Worm (Caenorhabditis elegans) whole organism, L3 larva: Measurements from ENCODE around the gene T06E6.1.

ENCODE experiments used
- R02D3.7 ChIP-seq: fragments of 150-350 bp; optimal IDR thresholded peaks from 2 replicates; lab custom pipeline; 2014; ENCODE audit warnings: missing biosample characterization, missing genetic modification characterization
- ZK546.5 ChIP-seq: sonication (generic microtip); optimal IDR thresholded peaks from 2 replicates; lab custom pipeline; 2017; ENCODE audit warnings: missing biosample characterization, missing genetic modification characterization
- aly-2 ChIP-seq: fragments of 150-350 bp; optimal IDR thresholded peaks from 2 replicates; lab custom pipeline; 2014; ENCODE audit warnings: missing biosample characterization, missing genetic modification characterization
- ama-1 ChIP-seq: fragments of 150-350 bp; optimal IDR thresholded peaks from 2 replicates; lab custom pipeline; 2018
- ceh-16 ChIP-seq: sonication (generic microtip); optimal IDR thresholded peaks from 2 replicates; lab custom pipeline; 2017; ENCODE audit warnings: missing biosample characterization, missing genetic modification characterization
- ceh-28 ChIP-seq: fragments of 150-350 bp; optimal IDR thresholded peaks from 2 replicates; lab custom pipeline; 2014; ENCODE audit warnings: missing biosample characterization, missing genetic modification reagents, missing genetic modification characterization
- ceh-82 ChIP-seq: fragments of 150-350 bp; optimal IDR thresholded peaks from 2 replicates; lab custom pipeline; 2014; ENCODE audit warnings: missing biosample characterization, missing genetic modification characterization
- ceh-9 ChIP-seq: sonication (generic microtip); optimal IDR thresholded peaks from 2 replicates; lab custom pipeline; 2018; ENCODE audit warnings: missing biosample characterization, missing genetic modification characterization
- daf-12 ChIP-seq: fragments of 150-350 bp; optimal IDR thresholded peaks from 2 replicates; lab custom pipeline; 2014; ENCODE audit warnings: missing biosample characterization, missing genetic modification reagents, missing genetic modification characterization
- elt-1 ChIP-seq: fragments of 150-350 bp; optimal IDR thresholded peaks from 2 replicates; lab custom pipeline; 2014; ENCODE audit warnings: missing biosample characterization, missing genetic modification characterization
- elt-2 ChIP-seq: sonication (generic microtip); optimal IDR thresholded peaks from 2 replicates; lab custom pipeline; 2016; ENCODE audit warnings: missing genetic modification reagents, mild to moderate bottlenecking, missing genetic modification characterization, missing compliant biosample characterization
- eor-1 ChIP-seq, 2 experiments: fragments of 150-350 bp; optimal IDR thresholded peaks; 2 replicates each; lab custom pipeline; 2014 to 2018; ENCODE audit warnings: missing biosample characterization in 2 of 2, missing genetic modification characterization in 2 of 2
- fkh-10 ChIP-seq: sonication (generic microtip); optimal IDR thresholded peaks from 2 replicates; lab custom pipeline; 2017; ENCODE audit warnings: missing biosample characterization, missing genetic modification reagents, missing genetic modification characterization
- hmg-11 ChIP-seq: sonication (generic microtip); optimal IDR thresholded peaks from 2 replicates; lab custom pipeline; 2016; ENCODE audit warnings: missing genetic modification characterization, missing compliant biosample characterization
- jun-1 ChIP-seq: fragments of 150-350 bp; optimal IDR thresholded peaks from 2 replicates; lab custom pipeline; 2014; ENCODE audit warnings: missing biosample characterization, missing genetic modification reagents, missing genetic modification characterization
- mdl-1 ChIP-seq: fragments of 150-350 bp; optimal IDR thresholded peaks from 2 replicates; lab custom pipeline; 2014; ENCODE audit warnings: missing biosample characterization, missing genetic modification characterization
- mml-1 ChIP-seq: fragments of 150-350 bp; sonication (generic microtip); optimal IDR thresholded peaks from 3 replicates; lab custom pipeline; 2014; ENCODE audit warnings: missing biosample characterization, missing genetic modification characterization
- nhr-12 ChIP-seq: fragments of 150-350 bp; optimal IDR thresholded peaks from 2 replicates; lab custom pipeline; 2014; ENCODE audit warnings: missing biosample characterization, missing genetic modification characterization
- nhr-23 ChIP-seq: fragments of 150-350 bp; optimal IDR thresholded peaks from 2 replicates; lab custom pipeline; 2014; ENCODE audit warnings: missing biosample characterization, missing genetic modification reagents, missing genetic modification characterization
- nhr-28 ChIP-seq: fragments of 150-350 bp; optimal IDR thresholded peaks from 2 replicates; lab custom pipeline; 2014; ENCODE audit warnings: missing biosample characterization, missing genetic modification characterization
- nhr-43 ChIP-seq: sonication (generic microtip); optimal IDR thresholded peaks from 2 replicates; lab custom pipeline; 2016; ENCODE audit warnings: mild to moderate bottlenecking, missing genetic modification characterization, missing compliant biosample characterization; ENCODE audit not compliant: poor library complexity, severe bottlenecking
- nhr-67 ChIP-seq: fragments of 150-350 bp; optimal IDR thresholded peaks from 2 replicates; lab custom pipeline; 2014; ENCODE audit warnings: missing biosample characterization, missing genetic modification characterization
- nhr-76 ChIP-seq: fragments of 150-350 bp; sonication (generic microtip); optimal IDR thresholded peaks from 5 replicates; lab custom pipeline; 2014; ENCODE audit warnings: missing biosample characterization, missing genetic modification characterization
- nhr-77 ChIP-seq: fragments of 150-350 bp; optimal IDR thresholded peaks from 2 replicates; lab custom pipeline; 2014; ENCODE audit warnings: missing biosample characterization, missing genetic modification characterization
- pha-4 ChIP-seq: fragments of 150-350 bp; optimal IDR thresholded peaks from 2 replicates; lab custom pipeline; 2014; ENCODE audit warnings: missing biosample characterization, missing genetic modification reagents, missing genetic modification characterization
- pqm-1 ChIP-seq: fragments of 150-350 bp; optimal IDR thresholded peaks from 2 replicates; lab custom pipeline; 2017; ENCODE audit warnings: missing biosample characterization, missing genetic modification characterization, inconsistent platforms
- sea-2 ChIP-seq: fragments of 150-350 bp; sonication (generic microtip); optimal IDR thresholded peaks from 4 replicates; lab custom pipeline; 2014; ENCODE audit warnings: missing biosample characterization, missing genetic modification reagents, missing genetic modification characterization
- skn-1 ChIP-seq: fragments of 150-350 bp; optimal IDR thresholded peaks from 2 replicates; lab custom pipeline; 2014; ENCODE audit warnings: missing biosample characterization, missing genetic modification characterization
- tbx-2 ChIP-seq: sonication (generic microtip); optimal IDR thresholded peaks from 2 replicates; lab custom pipeline; 2016; ENCODE audit warnings: mild to moderate bottlenecking, missing genetic modification characterization, missing compliant biosample characterization
- unc-62 ChIP-seq: fragments of 150-350 bp; sonication (generic microtip); optimal IDR thresholded peaks from 4 replicates; lab custom pipeline; 2014; ENCODE audit warnings: missing biosample characterization, missing genetic modification reagents, missing genetic modification characterization
- zag-1 ChIP-seq: fragments of 150-350 bp; optimal IDR thresholded peaks from 2 replicates; lab custom pipeline; 2014; ENCODE audit warnings: missing biosample characterization, missing genetic modification characterization
- ztf-4 ChIP-seq: fragments of 150-350 bp; optimal IDR thresholded peaks from 2 replicates; lab custom pipeline; 2014; ENCODE audit warnings: missing biosample characterization, missing genetic modification characterization

T06E6.1 gene

DNA sequence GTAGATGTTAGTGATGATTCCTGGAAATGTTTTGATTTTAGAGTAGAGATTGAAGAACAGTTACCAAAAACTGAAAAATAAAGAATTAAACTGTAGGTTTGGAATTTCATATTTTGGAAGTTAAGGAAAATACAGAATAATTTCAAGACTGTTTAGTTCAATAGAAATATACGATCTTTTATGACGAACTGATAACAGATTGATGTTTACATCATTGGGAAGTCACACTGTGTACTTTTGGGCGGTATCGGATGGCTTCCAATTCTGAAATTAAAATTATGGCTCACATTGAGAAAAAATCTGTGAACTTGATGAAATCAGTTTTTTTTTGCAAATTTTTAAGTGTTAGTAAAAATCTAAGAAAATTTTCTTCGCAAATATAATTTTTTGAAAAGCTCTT is 37.7 kb upstream of the T06E6.1 start, which contains the start of gene T26H5.8:
TSS of gene T26H5.8 (minus strand) at position 270 of the 400 bp plus-strand sequence.
- TF ChIP-seq elt-2 (tag; lab: Kevin White, UChicago) (peak; percentile 56), ztf-4 (tag; lab: Kevin White, UChicago) (no peak), ceh-16 (tag; lab: Kevin White, UChicago) (no peak), R02D3.7 (no peak), nhr-43 (tag; lab: Kevin White, UChicago) (no peak), pha-4 (tag; lab: Kevin White, UChicago) (peak; percentile 90), pqm-1 (tag; lab: Kevin White, UChicago) (peak; percentile 86), nhr-28 (tag; lab: Kevin White, UChicago) (no peak), nhr-67 (no peak), sea-2 (GFP tag; lab: Kevin White, UChicago) (no peak), tbx-2 (tag; lab: Kevin White, UChicago) (no peak), mml-1 (tag; lab: Kevin White, UChicago) (no peak), daf-12 (no peak), ceh-82 (no peak), jun-1 (tag; lab: Kevin White, UChicago) (no peak), nhr-77 (no peak), unc-62 (GFP tag; lab: Kevin White, UChicago) (no peak), skn-1 (tag; lab: Kevin White, UChicago) (no peak), mdl-1 (tag; lab: Kevin White, UChicago) (no peak), ceh-28 (tag; lab: Kevin White, UChicago) (no peak)
- TF ChIP-seq, all 47 proteins: peak for 3

DNA sequence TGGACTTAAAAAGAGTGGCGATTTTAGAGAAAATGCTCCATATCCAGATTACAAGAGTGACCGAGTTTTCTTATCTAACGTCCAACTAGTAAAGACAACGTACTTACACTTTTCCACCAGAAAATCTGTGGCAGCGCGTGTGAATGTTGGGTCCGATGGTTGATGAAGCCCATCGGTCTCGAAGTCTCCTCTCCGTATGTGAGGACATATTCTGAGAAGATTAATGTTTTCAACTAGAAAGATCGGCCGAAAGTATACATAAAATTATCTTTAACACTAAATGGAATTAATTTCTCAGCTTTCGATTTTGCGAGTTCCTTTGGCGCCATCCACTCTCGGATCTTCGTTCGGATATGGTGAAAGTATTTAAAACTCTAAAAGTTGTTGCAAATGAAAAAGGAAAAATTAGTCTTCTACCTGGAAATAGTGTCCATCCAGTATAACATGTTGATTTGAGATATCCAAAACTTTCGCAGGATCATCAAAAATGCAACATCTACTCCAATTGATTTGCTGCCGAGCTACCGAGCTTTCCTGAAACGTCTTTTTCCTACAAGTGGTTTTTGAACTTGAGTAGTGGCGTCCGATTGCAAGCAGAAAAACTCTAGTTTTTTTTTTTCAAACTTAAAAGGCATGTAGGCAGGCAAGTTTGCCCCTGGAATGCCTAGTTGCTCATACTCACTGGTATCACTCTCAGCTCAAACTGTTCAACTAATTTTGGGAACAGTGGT is 36.7 kb upstream of the T06E6.1 start:
- no peak for TF ChIP-seq eor-1 (tag; optimal IDR thresholded peaks at IDR 0.05; lab: Kevin White, UChicago)
- no peak for TF ChIP-seq zag-1 (tag; lab: Kevin White, UChicago)
- TF ChIP-seq elt-1 = no peak
- TF ChIP-seq elt-2 (tag; lab: Kevin White, UChicago) = no peak
- TF ChIP-seq ceh-9 (tag; lab: Kevin White, UChicago) = no peak

DNA sequence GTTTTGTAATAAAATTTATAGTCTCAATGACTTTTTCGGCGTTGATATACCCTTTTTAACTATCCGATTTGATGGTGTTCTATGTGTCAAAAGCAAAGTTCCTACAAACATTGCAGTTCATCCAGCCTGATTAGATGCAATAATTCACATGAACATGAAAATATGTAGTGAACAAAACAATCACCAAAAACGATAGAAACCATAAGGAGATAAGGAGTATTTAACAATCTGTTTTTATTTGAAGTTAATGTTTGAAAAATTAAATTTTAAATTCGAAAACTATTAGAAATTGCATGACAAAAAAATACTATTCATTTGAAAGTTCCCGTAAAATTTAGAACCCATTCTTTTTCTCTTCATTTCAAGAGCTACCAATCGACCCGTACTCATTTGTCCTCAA is 32.2 kb upstream of the T06E6.1 start, which contains the start of gene fbxa-209:
TSS of gene fbxa-209 (minus strand) at position 101 of the 400 bp plus-strand sequence.
- TF ChIP-seq mml-1 (tag; lab: Kevin White, UChicago) = no peak
- no peak for TF ChIP-seq sea-2 (GFP tag; lab: Kevin White, UChicago)
- no peak for TF ChIP-seq elt-2 (tag; lab: Kevin White, UChicago)
- TF ChIP-seq ama-1 (lab: Kevin White, UChicago) = no peak
- TF ChIP-seq eor-1 (tag; optimal IDR thresholded peaks at IDR 0.05; lab: Kevin White, UChicago) = no peak
- no peak for TF ChIP-seq nhr-67
- TF ChIP-seq ceh-16 (tag; lab: Kevin White, UChicago) = no peak
- TF ChIP-seq nhr-12 (tag; lab: Kevin White, UChicago) = no peak
- TF ChIP-seq nhr-76 (tag; lab: Kevin White, UChicago) = no peak
- no peak for TF ChIP-seq nhr-43 (tag; lab: Kevin White, UChicago)
- TF ChIP-seq ceh-28 (tag; lab: Kevin White, UChicago) = no peak
- TF ChIP-seq aly-2 (tag; lab: Kevin White, UChicago) = no peak
- no peak for TF ChIP-seq tbx-2 (tag; lab: Kevin White, UChicago)
- TF ChIP-seq nhr-23 (tag; lab: Kevin White, UChicago) = no peak
- TF ChIP-seq ZK546.5 (tag; lab: Kevin White, UChicago) = no peak
- TF ChIP-seq fkh-10 (GFP tag; lab: Kevin White, UChicago) = no peak
- no peak for TF ChIP-seq nhr-77
- TF ChIP-seq hmg-11 (tag; lab: Kevin White, UChicago) = no peak
- TF ChIP-seq skn-1 (tag; lab: Kevin White, UChicago) = no peak

DNA sequence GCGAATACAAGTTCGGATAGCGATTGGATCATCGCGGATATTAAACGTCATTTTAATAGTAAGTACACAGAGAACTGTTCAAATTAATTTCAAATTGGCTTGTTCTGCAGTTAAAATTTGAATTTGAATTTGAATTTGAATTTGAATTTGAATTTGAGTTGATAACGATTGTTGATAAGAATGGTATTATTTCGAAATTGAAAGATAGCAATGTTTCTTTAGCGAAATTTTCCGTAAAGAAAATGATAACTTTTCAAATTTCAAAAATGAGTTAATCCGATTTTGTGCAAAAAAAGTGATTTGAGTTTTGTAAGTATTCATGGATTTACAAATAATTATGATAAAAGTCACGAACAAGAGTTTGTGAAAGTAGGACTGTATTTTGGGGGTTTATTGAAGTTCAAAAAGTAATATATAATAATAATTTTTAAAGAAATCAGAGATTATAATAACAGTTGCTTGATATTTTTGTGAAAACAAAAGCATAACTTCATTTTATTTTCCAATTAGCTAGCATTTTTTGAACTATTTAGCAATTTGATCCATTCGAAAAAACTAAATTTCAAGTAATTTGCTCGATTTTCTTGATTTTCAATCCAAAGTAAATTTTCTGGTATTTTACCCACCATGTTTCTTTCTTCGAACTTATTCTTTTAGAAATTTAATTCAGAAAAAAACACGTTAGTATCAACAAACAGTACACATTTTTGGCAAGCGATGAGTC is 30.8 kb upstream of the T06E6.1 start, which contains the start of gene Y36E3A.2:
TSS of gene Y36E3A.2 (plus strand) at position 674 of the 724 bp plus-strand sequence.
- peak; percentile 70 for TF ChIP-seq elt-2 (tag; lab: Kevin White, UChicago)
- TF ChIP-seq skn-1 (tag; lab: Kevin White, UChicago) = no peak
- TF ChIP-seq pha-4 (tag; lab: Kevin White, UChicago) = peak; percentile 1
- no peak for TF ChIP-seq sea-2 (GFP tag; lab: Kevin White, UChicago)
